Fruit fly (Drosophila melanogaster): ENCODE data around the gene alphaCOP.
A peak's percentile ranks its signal among the peaks of the same experiment; 100 is the strongest.

dm6 chr3L:1688161-1688560 lies 43.2 kb upstream of the alphaCOP start:
- TF ChIP-seq Ets21C (GFP tag; optimal IDR thresholded peaks at IDR 0.05) (no peak), acj6 (GFP tag; optimal IDR thresholded peaks at IDR 0.05) (peak; percentile 23), CG1621 (tag; optimal IDR thresholded peaks at IDR 0.05) (no peak), fd85E (GFP tag; optimal IDR thresholded peaks at IDR 0.05) (no peak), CG16779 (tag; optimal IDR thresholded peaks at IDR 0.05) (no peak), spab (GFP tag; optimal IDR thresholded peaks at IDR 0.05) (no peak), Sox102F (GFP tag; optimal IDR thresholded peaks at IDR 0.05) (no peak), Eip75B (GFP tag; optimal IDR thresholded peaks at IDR 0.05) (no peak), Blimp-1 (GFP tag; optimal IDR thresholded peaks at IDR 0.05) (no peak), lz (GFP tag; optimal IDR thresholded peaks at IDR 0.05) (no peak), Hr38 (GFP tag; optimal IDR thresholded peaks at IDR 0.05) (no peak)

Data from whole organism, prepupa.